Worm (Caenorhabditis elegans) whole organism, L2 larva: Measurements from ENCODE around the gene rnr-1.

Source experiments
- elt-1 ChIP-seq: fragments of 150-350 bp; optimal IDR thresholded peaks from 2 replicates; lab custom pipeline; 2014; ENCODE audit warnings: missing biosample characterization, missing genetic modification characterization
- nhr-129 ChIP-seq: fragments of 150-350 bp; optimal IDR thresholded peaks from 2 replicates; lab custom pipeline; 2014; ENCODE audit warnings: missing biosample characterization, missing genetic modification characterization
- sem-4 ChIP-seq: fragments of 150-350 bp; optimal IDR thresholded peaks from 2 replicates; lab custom pipeline; 2014; ENCODE audit warnings: missing biosample characterization, missing genetic modification reagents, missing genetic modification characterization

ce11 chrIII:9271389-9271918 is 42.9 kb upstream of the rnr-1 start:
- peak; percentile 61 for TF ChIP-seq sem-4 (tag; lab: Kevin White, UChicago)
- no peak for TF ChIP-seq elt-1
- no peak for TF ChIP-seq nhr-129 (tag; lab: Kevin White, UChicago)
